Fruit fly (Drosophila melanogaster) whole organism, embryonic: ENCODE data around the gene mon2.

Experiments used
- Atf6 ChIP-seq: fragments of 200-800 bp; sonication (Bioruptor generic); IDR thresholded peaks from 2 replicates; pipeline ENCODE4 v1.3.6; 2022; ENCODE audit warnings: missing biosample characterization, missing genetic modification characterization
- Bdp1 ChIP-seq: fragments of 200-800 bp; sonication (Bioruptor generic); optimal IDR thresholded peaks from 3 replicates; lab custom pipeline; 2016; ENCODE audit warnings: missing biosample characterization, missing genetic modification characterization
- C15 ChIP-seq: fragments of 200-800 bp; sonication (Bioruptor generic); IDR thresholded peaks from 3 replicates; pipeline ENCODE4 v1.3.6; 2022; ENCODE audit warnings: missing biosample characterization, missing genetic modification characterization
- CG1024 ChIP-seq: fragments of 200-800 bp; sonication (Bioruptor generic); IDR thresholded peaks from 2 replicates; pipeline ENCODE4 v1.3.6; 2022; ENCODE audit warnings: missing biosample characterization, missing genetic modification characterization
- CG11696 ChIP-seq: fragments of 200-800 bp; sonication (Bioruptor generic); IDR thresholded peaks from 2 replicates; pipeline ENCODE4 v1.3.6; 2022; ENCODE audit warnings: missing biosample characterization, missing genetic modification characterization
- CG12391 ChIP-seq: fragments of 200-800 bp; sonication (Bioruptor generic); optimal IDR thresholded peaks from 3 replicates; lab custom pipeline; 2018; ENCODE audit warnings: missing biosample characterization, mild to moderate bottlenecking, missing genetic modification characterization, moderate library complexity
- CG13424 ChIP-seq: fragments of 200-800 bp; sonication (Bioruptor generic); optimal IDR thresholded peaks from 2 replicates; lab custom pipeline; 2019; ENCODE audit warnings: missing biosample characterization, mild to moderate bottlenecking, missing genetic modification characterization, moderate library complexity
- CG1529 ChIP-seq: fragments of 200-800 bp; sonication (Bioruptor generic); optimal IDR thresholded peaks from 3 replicates; lab custom pipeline; 2018; ENCODE audit warnings: missing biosample characterization, missing genetic modification characterization
- CG15696 ChIP-seq: fragments of 200-800 bp; sonication (Bioruptor generic); optimal IDR thresholded peaks from 2 replicates; lab custom pipeline; 2019; ENCODE audit warnings: missing biosample characterization, mild to moderate bottlenecking, missing genetic modification characterization, moderate library complexity
- CG2199 ChIP-seq: fragments of 200-800 bp; sonication (Bioruptor generic); IDR thresholded peaks from 3 replicates; pipeline ENCODE4 v1.3.6; 2022; ENCODE audit warnings: missing biosample characterization, missing genetic modification characterization
- CG30020 ChIP-seq: fragments of 200-800 bp; optimal IDR thresholded peaks from 2 replicates; lab custom pipeline; 2019; ENCODE audit warnings: missing biosample characterization, mild to moderate bottlenecking, missing genetic modification characterization, moderate library complexity
- CG30403 ChIP-seq: fragments of 200-800 bp; sonication (Bioruptor generic); optimal IDR thresholded peaks from 3 replicates; lab custom pipeline; 2016; ENCODE audit warnings: missing biosample characterization, missing genetic modification characterization
- CG6765 ChIP-seq: fragments of 200-800 bp; sonication (Bioruptor generic); optimal IDR thresholded peaks from 3 replicates; lab custom pipeline; 2017; ENCODE audit warnings: missing biosample characterization, mild to moderate bottlenecking, missing genetic modification characterization
- CG7745 ChIP-seq: fragments of 200-800 bp; sonication (Bioruptor generic); optimal IDR thresholded peaks from 2 replicates; lab custom pipeline; 2018; ENCODE audit warnings: missing biosample characterization, mild to moderate bottlenecking, missing genetic modification characterization, moderate library complexity
- CG7928 ChIP-seq: fragments of 200-800 bp; sonication (Bioruptor generic); optimal IDR thresholded peaks from 2 replicates; lab custom pipeline; 2017; ENCODE audit warnings: missing biosample characterization, mild to moderate bottlenecking, missing genetic modification characterization
- CG8290 ChIP-seq, 3 experiments: fragments of 200-800 bp; sonication (Bioruptor generic); optimal IDR thresholded peaks; 2 replicates each; lab custom pipeline; 2016 to 2019; ENCODE audit warnings: missing biosample characterization in 3 of 3, missing genetic modification characterization in 3 of 3, mild to moderate bottlenecking in 2 of 3, moderate library complexity in 1 of 3
- CG9932 ChIP-seq: fragments of 200-800 bp; sonication (Bioruptor generic); IDR thresholded peaks from 2 replicates; pipeline ENCODE4 v1.3.6; 2022; ENCODE audit warnings: missing biosample characterization, missing genetic modification characterization
- CoRest ChIP-seq: fragments of 200-800 bp; sonication (Bioruptor generic); optimal IDR thresholded peaks from 3 replicates; lab custom pipeline; 2018; ENCODE audit warnings: missing biosample characterization, mild to moderate bottlenecking, missing genetic modification characterization, moderate library complexity
- D19A ChIP-seq: fragments of 200-800 bp; optimal IDR thresholded peaks from 3 replicates; lab custom pipeline; 2019; ENCODE audit warnings: missing biosample characterization, mild to moderate bottlenecking, missing genetic modification characterization, moderate library complexity
- Dad ChIP-seq: fragments of 200-800 bp; sonication (Bioruptor generic); optimal IDR thresholded peaks from 3 replicates; lab custom pipeline; 2016; ENCODE audit warnings: missing biosample characterization, missing genetic modification characterization
- Deaf1 ChIP-seq: fragments of 200-800 bp; optimal IDR thresholded peaks from 3 replicates; lab custom pipeline; 2019; ENCODE audit warnings: missing biosample characterization, mild to moderate bottlenecking, missing genetic modification characterization, moderate library complexity
- ERR ChIP-seq: fragments of 200-800 bp; sonication (Bioruptor generic); optimal IDR thresholded peaks from 2 replicates; lab custom pipeline; 2016; ENCODE audit warnings: missing biosample characterization, missing genetic modification characterization
- Hand ChIP-seq: fragments of 200-800 bp; sonication (Bioruptor generic); optimal IDR thresholded peaks from 2 replicates; lab custom pipeline; 2017; ENCODE audit warnings: mild to moderate bottlenecking, missing biosample characterization, missing genetic modification reagents, missing genetic modification characterization
- HmgZ ChIP-seq: fragments of 200-800 bp; sonication (Bioruptor generic); optimal IDR thresholded peaks from 2 replicates; lab custom pipeline; 2018; ENCODE audit warnings: missing biosample characterization, mild to moderate bottlenecking, missing genetic modification characterization
- Lhr ChIP-seq: fragments of 200-800 bp; sonication (Bioruptor generic); optimal IDR thresholded peaks from 3 replicates; lab custom pipeline; 2017; ENCODE audit warnings: mild to moderate bottlenecking, missing biosample characterization, missing genetic modification reagents, missing genetic modification characterization
- MBD-R2 ChIP-seq: fragments of 200-800 bp; sonication (Bioruptor generic); IDR thresholded peaks from 2 replicates; pipeline ENCODE4 v1.3.6; 2022; ENCODE audit warnings: missing biosample characterization, missing genetic modification characterization
- MTF-1 ChIP-seq: fragments of 200-800 bp; sonication (Bioruptor generic); optimal IDR thresholded peaks from 2 replicates; lab custom pipeline; 2018; ENCODE audit warnings: missing biosample characterization, mild to moderate bottlenecking, missing genetic modification characterization, borderline replicate concordance
- Neu2 ChIP-seq: fragments of 200-800 bp; sonication (Bioruptor generic); optimal IDR thresholded peaks from 3 replicates; lab custom pipeline; 2016; ENCODE audit warnings: missing biosample characterization, missing genetic modification characterization, borderline replicate concordance
- Opbp ChIP-seq: fragments of 200-800 bp; sonication (Bioruptor generic); IDR thresholded peaks from 3 replicates; pipeline ENCODE4 v1.3.6; 2022; ENCODE audit warnings: missing biosample characterization, missing genetic modification characterization; ENCODE audit not compliant: partially characterized antibody
- Optix ChIP-seq: fragments of 200-800 bp; sonication (Bioruptor generic); IDR thresholded peaks from 3 replicates; pipeline ENCODE4 v1.3.6; 2022; ENCODE audit warnings: missing biosample characterization, missing genetic modification characterization
- Xbp1 ChIP-seq: fragments of 200-800 bp; sonication (Bioruptor generic); optimal IDR thresholded peaks from 3 replicates; lab custom pipeline; 2016; ENCODE audit warnings: missing biosample characterization, mild to moderate bottlenecking, missing genetic modification characterization
- amos ChIP-seq: fragments of 200-800 bp; sonication (Bioruptor generic); IDR thresholded peaks from 2 replicates; pipeline ENCODE4 v1.3.6; 2022; ENCODE audit warnings: missing biosample characterization, missing genetic modification characterization; ENCODE audit not compliant: partially characterized antibody
- aop ChIP-seq: fragments of 200-800 bp; sonication (Bioruptor generic); IDR thresholded peaks from 2 replicates; pipeline ENCODE4 v1.3.6; 2022; ENCODE audit warnings: missing biosample characterization, missing genetic modification characterization
- dmrt99B ChIP-seq: fragments of 200-800 bp; sonication (Bioruptor generic); optimal IDR thresholded peaks from 2 replicates; lab custom pipeline; 2018; ENCODE audit warnings: missing biosample characterization, mild to moderate bottlenecking, missing genetic modification characterization, moderate library complexity
- eve ChIP-seq, 2 experiments: fragments of >200 bp; optimal IDR thresholded peaks; 2 replicates each; lab custom pipeline; 2017; ENCODE audit warnings: missing biosample characterization in 2 of 2, missing genetic modification characterization in 2 of 2
- fd64A ChIP-seq: fragments of 200-800 bp; sonication (Bioruptor generic); optimal IDR thresholded peaks from 3 replicates; lab custom pipeline; 2018; ENCODE audit warnings: missing biosample characterization, mild to moderate bottlenecking, missing genetic modification characterization
- gce ChIP-seq: fragments of 200-800 bp; sonication (Bioruptor generic); IDR thresholded peaks from 3 replicates; pipeline ENCODE4 v1.3.6; 2022; ENCODE audit warnings: missing biosample characterization, missing genetic modification characterization
- gro ChIP-seq: fragments of 200-800 bp; sonication (Bioruptor generic); optimal IDR thresholded peaks from 2 replicates; lab custom pipeline; 2016; ENCODE audit warnings: missing biosample characterization, missing genetic modification characterization
- jumu ChIP-seq: fragments of 200-800 bp; sonication (Bioruptor generic); optimal IDR thresholded peaks from 3 replicates; lab custom pipeline; 2016; ENCODE audit warnings: missing biosample characterization, missing genetic modification characterization
- p53 ChIP-seq: fragments of 200-800 bp; sonication (Bioruptor generic); optimal IDR thresholded peaks from 2 replicates; lab custom pipeline; 2016; ENCODE audit warnings: missing biosample characterization, missing genetic modification characterization
- pho ChIP-seq: fragments of 200-800 bp; sonication (Bioruptor generic); optimal IDR thresholded peaks from 2 replicates; lab custom pipeline; 2016; ENCODE audit warnings: missing biosample characterization, missing genetic modification characterization
- sob ChIP-seq: fragments of 200-800 bp; sonication (Bioruptor generic); IDR thresholded peaks from 2 replicates; pipeline ENCODE4 v1.3.6; 2022; ENCODE audit warnings: missing biosample characterization, missing genetic modification characterization
- tgo ChIP-seq: fragments of 200-800 bp; sonication (Bioruptor generic); IDR thresholded peaks from 3 replicates; pipeline ENCODE4 v1.3.6; 2022; ENCODE audit warnings: missing biosample characterization, missing genetic modification characterization
- ttk ChIP-seq: fragments of 200-800 bp; sonication (Bioruptor generic); IDR thresholded peaks from 2 replicates; pipeline ENCODE4 v2.1.2; 2022; ENCODE audit warnings: missing biosample characterization, missing genetic modification characterization
- unpg ChIP-seq: fragments of 200-800 bp; sonication (Bioruptor generic); optimal IDR thresholded peaks from 3 replicates; lab custom pipeline; 2018; ENCODE audit warnings: missing biosample characterization, mild to moderate bottlenecking, missing genetic modification characterization, moderate library complexity
- vfl ChIP-seq: fragments of 200-800 bp; sonication (Bioruptor generic); optimal IDR thresholded peaks from 2 replicates; lab custom pipeline; 2016; ENCODE audit warnings: missing biosample characterization, missing genetic modification characterization
- vvl ChIP-seq: fragments of 200-800 bp; sonication (Bioruptor generic); IDR thresholded peaks from 2 replicates; pipeline ENCODE4 v1.3.6; 2022; ENCODE audit warnings: missing biosample characterization, missing genetic modification characterization
- wek ChIP-seq: fragments of 200-800 bp; sonication (Bioruptor generic); optimal IDR thresholded peaks from 3 replicates; lab custom pipeline; 2018; ENCODE audit warnings: missing biosample characterization, mild to moderate bottlenecking, missing genetic modification characterization, moderate library complexity
- zen2 ChIP-seq: fragments of 200-800 bp; sonication (Bioruptor generic); IDR thresholded peaks from 3 replicates; pipeline ENCODE4 v1.3.6; 2022; ENCODE audit warnings: missing biosample characterization, missing genetic modification characterization; ENCODE audit not compliant: partially characterized antibody
- zf30C ChIP-seq: fragments of 200-800 bp; sonication (Bioruptor generic); optimal IDR thresholded peaks from 3 replicates; lab custom pipeline; 2018; ENCODE audit warnings: missing biosample characterization, mild to moderate bottlenecking, missing genetic modification characterization

mon2 gene

dm6 chr2L:8156682-8157081 is 32.9 kb upstream of the mon2 start (continued):
- TF ChIP-seq fd64A (no peak), ttk (GFP tag; lab: Robert Waterston, UW) (no peak), Dad (GFP tag; lab: Kevin White, UChicago) (peak; percentile 73), tgo (GFP tag; lab: Robert Waterston, UW) (peak; percentile 18; the same call in 1 of the 3 replicates), zen2 (GFP tag; lab: Robert Waterston, UW) (no peak), CG6765 (GFP tag; lab: Kevin White, UChicago) (no peak), CG15696 (tag; lab: Kevin White, UChicago) (peak; percentile 59), unpg (GFP tag; lab: Kevin White, UChicago) (peak; percentile 74), CG1024 (0 out of 2 replicates have a peak, but pooled peaks have one; percentile 8), Atf6 (GFP tag; lab: Robert Waterston, UW) (0 out of 2 replicates have a peak, but pooled peaks have one; percentile 39), Optix (GFP tag; lab: Robert Waterston, UW) (peak; percentile 48; the same call in 1 of the 3 replicates), CG9932 (peak; percentile 73), jumu (peak; percentile 82), gce (GFP tag; lab: Robert Waterston, UW) (no peak), sob (GFP tag; lab: Robert Waterston, UW) (peak; percentile 62), Neu2 (GFP tag; lab: Kevin White, UChicago) (no peak), zf30C (GFP tag; lab: Kevin White, UChicago) (no peak), C15 (GFP tag; lab: Robert Waterston, UW) (no peak; the same call in 2 of the 3 replicates), CG30020 (tag; lab: Kevin White, UChicago) (peak; percentile 39), Bdp1 (GFP tag; lab: Kevin White, UChicago) (peak; percentile 68), CG30403 (GFP tag; lab: Kevin White, UChicago) (peak; percentile 78), eve (GFP tag; optimal IDR thresholded peaks at IDR 0.05; lab: Kevin White, UChicago) (no peak), vfl (GFP tag; lab: Kevin White, UChicago) (peak; percentile 59), Deaf1 (tag; lab: Kevin White, UChicago) (peak; percentile 15), CoRest (peak; percentile 76), Hand (GFP tag; lab: Kevin White, UChicago) (no peak), amos (GFP tag; lab: Robert Waterston, UW) (peak; percentile 28; the same call in 1 of the 2 replicates), HmgZ (tag; lab: Kevin White, UChicago) (peak; percentile 80), ERR (GFP tag; lab: Kevin White, UChicago) (no peak), Opbp (no peak), MTF-1 (GFP tag; lab: Kevin White, UChicago) (peak; percentile 47), CG7928 (peak; percentile 75), p53 (GFP tag; lab: Kevin White, UChicago) (peak; percentile 43), Xbp1 (GFP tag; lab: Kevin White, UChicago) (peak; percentile 79), gro (peak; percentile 78), CG7745 (tag; lab: Kevin White, UChicago) (no peak), wek (GFP tag; lab: Kevin White, UChicago) (no peak), CG1529 (GFP tag; lab: Kevin White, UChicago) (no peak), CG2199 (peak; percentile 55; the same call in 1 of the 3 replicates), dmrt99B (peak; percentile 68), D19A (tag; lab: Kevin White, UChicago) (peak; percentile 29), CG11696 (no peak), CG12391 (peak; percentile 75), MBD-R2 (GFP tag; lab: Robert Waterston, UW) (peak; percentile 90), CG8290 (GFP tag; optimal IDR thresholded peaks at IDR 0.05; lab: Kevin White, UChicago) (peak; percentile 26), CG8290 (tag; optimal IDR thresholded peaks at IDR 0.05; lab: Kevin White, UChicago) (peak in 1 of 2 experiments; percentile 83), pho (GFP tag; lab: Kevin White, UChicago) (peak; percentile 72), Lhr (peak; percentile 19), aop (GFP tag; lab: Robert Waterston, UW) (no peak), CG13424 (tag; lab: Kevin White, UChicago) (peak; percentile 79), vvl (GFP tag; lab: Robert Waterston, UW) (peak; percentile 89)
